Worm (Caenorhabditis elegans) whole organism, L1 larva: ENCODE data around the gene F11D11.22.

Experiments used
- ceh-90 ChIP-seq: sonication (generic microtip); optimal IDR thresholded peaks from 2 replicates; lab custom pipeline; 2016; ENCODE audit warnings: missing genetic modification characterization, missing compliant biosample characterization
- dsc-1 ChIP-seq: sonication (generic microtip); optimal IDR thresholded peaks from 2 replicates; lab custom pipeline; 2016; ENCODE audit warnings: mild to moderate bottlenecking, missing genetic modification characterization, missing compliant biosample characterization
- elt-3 ChIP-seq, 6 experiments: fragments of 150-350 bp in 1 of 6; sonication (generic microtip); optimal IDR thresholded peaks; 2 replicates each; lab custom pipeline; 2017 to 2018; ENCODE audit warnings: missing biosample characterization in 6 of 6, missing genetic modification characterization in 6 of 6, inconsistent platforms in 1 of 6
- unc-130 ChIP-seq: fragments of 150-350 bp; optimal IDR thresholded peaks from 2 replicates; lab custom pipeline; 2017; ENCODE audit warnings: missing biosample characterization, missing genetic modification characterization, inconsistent platforms

- TF ChIP-seq ceh-90 (tag; lab: Kevin White, UChicago) (no peak), elt-3 (tag; optimal IDR thresholded peaks at IDR 0.05; lab: Kevin White, UChicago) (no peak), dsc-1 (tag; lab: Kevin White, UChicago) (no peak), unc-130 (no peak)
These were observed 38.1 kb upstream of the F11D11.22 start for ce11 chrV:18724076-18724475.
